Worm (Caenorhabditis elegans): ENCODE results near the gene tpst-2.
A peak's percentile ranks its signal among the peaks of the same experiment; 100 is the strongest.

Gene tpst-2

DNA sequence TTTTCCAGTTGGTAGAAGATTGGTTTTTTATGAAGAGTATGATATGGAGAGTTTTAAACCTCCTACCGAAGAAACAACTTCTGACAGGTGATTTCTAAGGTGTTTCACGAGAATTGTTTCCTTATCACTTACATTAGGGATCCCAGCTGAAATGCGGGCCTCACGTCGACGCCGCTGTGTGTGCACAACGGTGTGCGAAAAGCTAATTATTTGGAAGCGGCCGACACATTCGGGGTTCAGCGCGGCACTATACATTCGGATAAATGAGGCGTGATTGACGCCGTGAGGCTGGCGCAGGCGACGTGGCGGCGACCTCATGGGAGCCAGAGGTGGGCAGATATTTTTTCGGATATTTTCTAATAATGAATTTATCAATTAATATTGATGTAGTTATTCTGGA lies 48.3 kb downstream of the tpst-2 start:
- TF ChIP-seq zfh-2 (GFP tag; conservative IDR thresholded peaks at IDR 0.05) (0 out of 2 replicates have a peak, but pooled peaks have one; percentile 21), D2030.7 (GFP tag; IDR thresholded peaks at IDR 0.05) (no peak), snpc-4 (GFP tag; optimal IDR thresholded peaks at IDR 0.05) (peak; percentile 44), snpc-4 (tag; optimal IDR thresholded peaks at IDR 0.05) (peak in 2 of 4 experiments; percentile 81 to 88), snpc-1.1 (tag; optimal IDR thresholded peaks at IDR 0.05; ENCODE audit: insufficient read depth) (peak; percentile 83), sea-2 (GFP tag; IDR thresholded peaks at IDR 0.05) (no peak)
